Worm (Caenorhabditis elegans): ENCODE results near the gene msrp-7.
A peak's percentile ranks its signal among the peaks of the same experiment; 100 is the strongest.

The msrp-7 gene

ce11 chrII:10847057-10847456 is 36.3 kb downstream of the msrp-7 start:
- no peak for TF ChIP-seq xnd-1 (tag; optimal IDR thresholded peaks at IDR 0.05)
- no peak for TF ChIP-seq hlh-12 (tag; optimal IDR thresholded peaks at IDR 0.05)
- TF ChIP-seq snpc-1.1 (tag; optimal IDR thresholded peaks at IDR 0.05; ENCODE audit: insufficient read depth) = peak; percentile 48
- peak; percentile 15 for TF ChIP-seq snpc-4 (GFP tag; optimal IDR thresholded peaks at IDR 0.05)
- TF ChIP-seq snpc-4 (tag; optimal IDR thresholded peaks at IDR 0.05) = peak in 3 of 4 experiments; percentile 17 to 82 (median 72)
- no peak for TF ChIP-seq lin-35 (GFP tag; optimal IDR thresholded peaks at IDR 0.05)
- no peak for TF ChIP-seq pbrm-1 (GFP tag; IDR thresholded peaks at IDR 0.05)
- no peak for TF ChIP-seq lag-1 (GFP tag; IDR thresholded peaks at IDR 0.05)
- no peak for TF ChIP-seq snpc-3.4 (tag; optimal IDR thresholded peaks at IDR 0.05)
- no peak for TF ChIP-seq sea-2 (GFP tag; IDR thresholded peaks at IDR 0.05)
- no peak for TF ChIP-seq ZK185.1 (tag; optimal IDR thresholded peaks at IDR 0.05; ENCODE audit: poor library complexity, severe bottlenecking)
- TF ChIP-seq rcor-1 (GFP tag; IDR thresholded peaks at IDR 0.05) = no peak
- TF ChIP-seq sdz-38 (tag; optimal IDR thresholded peaks at IDR 0.05) = no peak
- TF ChIP-seq T26A5.8 (tag; optimal IDR thresholded peaks at IDR 0.05) = no peak
- TF ChIP-seq Y67H2A.10 (GFP tag; conservative IDR thresholded peaks at IDR 0.05) = no peak
- TF ChIP-seq efl-1 (GFP tag; optimal IDR thresholded peaks at IDR 0.05) = no peak
- no peak for TF ChIP-seq B0336.3 (GFP tag; IDR thresholded peaks at IDR 0.05)
- peak; percentile 52 for TF ChIP-seq hmg-1.2 (GFP tag; IDR thresholded peaks at IDR 0.05)
- no peak for TF ChIP-seq bed-1 (GFP tag; IDR thresholded peaks at IDR 0.05)
- no peak for TF ChIP-seq cebp-1 (GFP tag; IDR thresholded peaks at IDR 0.05)
- TF ChIP-seq cebp-1 (tag; optimal IDR thresholded peaks at IDR 0.05) = no peak
- no peak for TF ChIP-seq lsy-27 (tag; optimal IDR thresholded peaks at IDR 0.05; ENCODE audit: borderline replicate concordance, insufficient read depth)
- no peak for TF ChIP-seq ama-1 (optimal IDR thresholded peaks at IDR 0.05)
- no peak for TF ChIP-seq ama-1 (GFP tag; optimal IDR thresholded peaks at IDR 0.05)
- no peak for TF ChIP-seq hmg-20 (GFP tag; IDR thresholded peaks at IDR 0.05)
- TF ChIP-seq sptf-2 (GFP tag; optimal IDR thresholded peaks at IDR 0.05) = no peak
- TF ChIP-seq B0035.1 (tag; optimal IDR thresholded peaks at IDR 0.05) = no peak

DNA sequence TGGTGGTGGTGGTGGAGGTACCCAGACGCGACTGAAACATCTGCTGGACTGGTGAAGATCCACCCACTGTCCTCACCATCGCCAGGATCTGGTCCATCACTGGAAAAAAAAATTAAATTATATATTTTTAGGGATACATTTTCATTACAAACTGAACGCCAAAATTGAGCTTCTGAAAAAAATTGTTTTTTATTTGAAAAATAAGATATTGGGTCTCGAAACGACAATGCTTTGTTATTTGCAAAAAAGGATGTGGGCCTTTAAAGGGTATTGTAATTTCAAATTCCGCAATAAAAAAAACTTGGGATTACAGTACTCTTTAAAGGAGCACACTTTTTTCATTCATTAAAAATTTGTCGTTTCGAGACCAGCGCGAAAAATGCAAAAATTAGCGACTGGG is 39.1 kb downstream of the msrp-7 start, which contains the start of gene M106.2:
Gene M106.2 (minus strand): TSS at position 101 of the 400 bp plus-strand sequence.
- TF ChIP-seq snpc-4 (GFP tag; optimal IDR thresholded peaks at IDR 0.05) (no peak), snpc-4 (tag; optimal IDR thresholded peaks at IDR 0.05) (no peak), K12H6.12 (tag; optimal IDR thresholded peaks at IDR 0.05) (no peak), F49E8.2 (tag; optimal IDR thresholded peaks at IDR 0.05; ENCODE audit: insufficient read depth) (no peak), lin-26 (GFP tag; IDR thresholded peaks at IDR 0.05) (no peak), ccch-3 (GFP tag; optimal IDR thresholded peaks at IDR 0.05) (no peak), nfya-1 (tag; optimal IDR thresholded peaks at IDR 0.05; ENCODE audit: borderline replicate concordance, insufficient read depth) (no peak), madf-8 (GFP tag; conservative IDR thresholded peaks at IDR 0.05) (no peak), ceh-40 (GFP tag; IDR thresholded peaks at IDR 0.05) (no peak), pbrm-1 (GFP tag; IDR thresholded peaks at IDR 0.05) (no peak), cebp-1 (GFP tag; IDR thresholded peaks at IDR 0.05) (no peak), cebp-1 (tag; optimal IDR thresholded peaks at IDR 0.05) (no peak), ztf-25 (GFP tag; IDR thresholded peaks at IDR 0.05) (no peak), T26A5.8 (tag; optimal IDR thresholded peaks at IDR 0.05) (no peak), rec-8 (tag; optimal IDR thresholded peaks at IDR 0.05) (no peak), B0261.1 (tag; optimal IDR thresholded peaks at IDR 0.05) (no peak), lsl-1 (GFP tag; optimal IDR thresholded peaks at IDR 0.05) (no peak), repo-1 (tag; optimal IDR thresholded peaks at IDR 0.05) (no peak), madf-6 (GFP tag; IDR thresholded peaks at IDR 0.05) (no peak)
